Worm (Caenorhabditis elegans) whole organism, late embryonic: ENCODE measurements around the gene F08D12.4.
A peak's percentile ranks its signal among the peaks of the same experiment; 100 is the strongest.

Source experiments
- C08G9.2 ChIP-seq: sonication (generic microtip); optimal IDR thresholded peaks from 2 replicates; lab custom pipeline; 2016; ENCODE audit warnings: mild to moderate bottlenecking, missing genetic modification characterization, moderate library complexity, missing compliant biosample characterization
- C38D4.7 ChIP-seq: fragments of 200-800 bp; sonication (Bioruptor generic); optimal IDR thresholded peaks from 2 replicates; lab custom pipeline; 2018; ENCODE audit warnings: mild to moderate bottlenecking, missing genetic modification characterization, moderate library complexity, missing compliant biosample characterization
- F13H6.1 ChIP-seq: sonication (generic microtip); optimal IDR thresholded peaks from 2 replicates; lab custom pipeline; 2016; ENCODE audit warnings: missing genetic modification characterization, missing compliant biosample characterization
- K02D7.2 ChIP-seq: sonication (generic microtip); optimal IDR thresholded peaks from 2 replicates; lab custom pipeline; 2017; ENCODE audit warnings: mild to moderate bottlenecking, missing genetic modification characterization, missing compliant biosample characterization
- ama-1 ChIP-seq: fragments of 150-350 bp; optimal IDR thresholded peaks from 2 replicates; lab custom pipeline; 2014
- ceh-14 ChIP-seq: sonication (generic microtip); optimal IDR thresholded peaks from 2 replicates; lab custom pipeline; 2016; ENCODE audit warnings: missing genotype, missing genetic modification characterization, missing compliant biosample characterization
- ceh-2 ChIP-seq: sonication (generic microtip); optimal IDR thresholded peaks from 2 replicates; lab custom pipeline; 2016; ENCODE audit warnings: missing genotype, missing genetic modification characterization, missing compliant biosample characterization
- ceh-24 ChIP-seq: sonication (generic microtip); optimal IDR thresholded peaks from 2 replicates; lab custom pipeline; 2016; ENCODE audit warnings: mild to moderate bottlenecking, missing genetic modification characterization, missing compliant biosample characterization
- ceh-30 ChIP-seq: fragments of 150-350 bp; optimal IDR thresholded peaks from 2 replicates; lab custom pipeline; 2014; ENCODE audit warnings: missing biosample characterization, missing genetic modification characterization
- ceh-31 ChIP-seq: sonication (generic microtip); optimal IDR thresholded peaks from 2 replicates; lab custom pipeline; 2016; ENCODE audit warnings: missing genetic modification characterization, missing compliant biosample characterization
- ceh-34 ChIP-seq: sonication (generic microtip); optimal IDR thresholded peaks from 2 replicates; lab custom pipeline; 2016; ENCODE audit warnings: mild to moderate bottlenecking, missing genetic modification characterization, missing compliant biosample characterization
- ceh-45 ChIP-seq: fragments of 200-800 bp; sonication (Bioruptor generic); IDR thresholded peaks from 2 replicates; pipeline ENCODE4 v1.3.6; 2022; ENCODE audit warnings: missing genetic modification reagents, missing genetic modification characterization, missing compliant biosample characterization
- ceh-48 ChIP-seq: sonication (generic microtip); optimal IDR thresholded peaks from 2 replicates; lab custom pipeline; 2016; ENCODE audit warnings: missing genetic modification characterization, inconsistent platforms, missing compliant biosample characterization
- ceh-6 ChIP-seq: fragments of 200-800 bp; sonication (Bioruptor generic); optimal IDR thresholded peaks from 2 replicates; lab custom pipeline; 2018; ENCODE audit warnings: mild to moderate bottlenecking, missing genetic modification characterization, missing compliant biosample characterization
- ceh-9 ChIP-seq: sonication (generic microtip); optimal IDR thresholded peaks from 2 replicates; lab custom pipeline; 2016; ENCODE audit warnings: mild to moderate bottlenecking, missing genetic modification characterization, inconsistent platforms, missing compliant biosample characterization
- che-1 ChIP-seq: sonication (generic microtip); optimal IDR thresholded peaks from 2 replicates; lab custom pipeline; 2016; ENCODE audit warnings: mild to moderate bottlenecking, missing genetic modification characterization, missing compliant biosample characterization
- dve-1 ChIP-seq: sonication (generic microtip); optimal IDR thresholded peaks from 2 replicates; lab custom pipeline; 2017; ENCODE audit warnings: antibody characterized with exemption, mild to moderate bottlenecking, missing genetic modification characterization, missing compliant biosample characterization
- elt-4 ChIP-seq: sonication (generic microtip); optimal IDR thresholded peaks from 2 replicates; lab custom pipeline; 2016; ENCODE audit warnings: missing genetic modification characterization, missing compliant biosample characterization
- ets-4 ChIP-seq: sonication (generic microtip); optimal IDR thresholded peaks from 2 replicates; lab custom pipeline; 2016; ENCODE audit warnings: missing genetic modification characterization, missing compliant biosample characterization
- eyg-1 ChIP-seq: sonication (generic microtip); optimal IDR thresholded peaks from 2 replicates; lab custom pipeline; 2016; ENCODE audit warnings: missing genotype, missing genetic modification characterization, missing compliant biosample characterization
- fax-1 ChIP-seq: sonication (generic microtip); optimal IDR thresholded peaks from 2 replicates; lab custom pipeline; 2016; ENCODE audit warnings: missing genotype, missing genetic modification characterization, missing compliant biosample characterization
- fkh-10 ChIP-seq: fragments of 150-350 bp; optimal IDR thresholded peaks from 2 replicates; lab custom pipeline; 2014; ENCODE audit warnings: missing biosample characterization, missing genetic modification reagents, missing genetic modification characterization
- hlh-13 ChIP-seq: fragments of 200-800 bp; sonication (Bioruptor generic); optimal IDR thresholded peaks from 2 replicates; lab custom pipeline; 2018; ENCODE audit warnings: mild to moderate bottlenecking, missing genetic modification characterization, missing compliant biosample characterization
- hlh-30 ChIP-seq: sonication (generic microtip); optimal IDR thresholded peaks from 2 replicates; lab custom pipeline; 2017; ENCODE audit warnings: antibody characterized with exemption, missing genetic modification characterization, missing compliant biosample characterization; ENCODE audit not compliant: insufficient read depth
- lim-6 ChIP-seq: sonication (generic microtip); optimal IDR thresholded peaks from 2 replicates; lab custom pipeline; 2016; ENCODE audit warnings: missing genetic modification characterization, missing compliant biosample characterization
- lin-11 ChIP-seq: fragments of 200-800 bp; sonication (Bioruptor generic); optimal IDR thresholded peaks from 2 replicates; lab custom pipeline; 2018; ENCODE audit warnings: mild to moderate bottlenecking, missing genetic modification characterization, missing compliant biosample characterization
- nfya-1 ChIP-seq: sonication (generic microtip); optimal IDR thresholded peaks from 2 replicates; lab custom pipeline; 2017; ENCODE audit warnings: missing genetic modification characterization, mild to moderate bottlenecking, missing compliant biosample characterization, antibody characterized with exemption, moderate library complexity
- odd-2 ChIP-seq: sonication (generic microtip); optimal IDR thresholded peaks from 2 replicates; lab custom pipeline; 2017; ENCODE audit warnings: antibody characterized with exemption, mild to moderate bottlenecking, missing genetic modification characterization, missing compliant biosample characterization
- pat-9 ChIP-seq: fragments of 200-800 bp; sonication (Bioruptor generic); optimal IDR thresholded peaks from 2 replicates; lab custom pipeline; 2018; ENCODE audit warnings: mild to moderate bottlenecking, missing genetic modification characterization, moderate library complexity, missing compliant biosample characterization
- pax-1 ChIP-seq: fragments of 150-350 bp; optimal IDR thresholded peaks from 2 replicates; lab custom pipeline; 2014; ENCODE audit warnings: missing biosample characterization, missing genetic modification characterization
- sdc-2 ChIP-seq: sonication (generic microtip); optimal IDR thresholded peaks from 2 replicates; lab custom pipeline; 2016; ENCODE audit warnings: missing genotype, missing genetic modification characterization, missing compliant biosample characterization
- sox-2 ChIP-seq: fragments of 200-800 bp; sonication (Bioruptor generic); IDR thresholded peaks from 2 replicates; pipeline ENCODE4 v1.3.6; 2022; ENCODE audit warnings: missing genetic modification reagents, missing genetic modification characterization, missing compliant biosample characterization
- tbx-2 ChIP-seq: sonication (generic microtip); optimal IDR thresholded peaks from 2 replicates; lab custom pipeline; 2016; ENCODE audit warnings: missing genetic modification characterization, missing compliant biosample characterization
- tbx-7 ChIP-seq: sonication (generic microtip); optimal IDR thresholded peaks from 2 replicates; lab custom pipeline; 2016; ENCODE audit warnings: missing genotype, missing genetic modification characterization, missing compliant biosample characterization
- ttx-3 ChIP-seq: sonication (generic microtip); optimal IDR thresholded peaks from 2 replicates; lab custom pipeline; 2016; ENCODE audit warnings: missing genetic modification reagents, missing genetic modification characterization, missing compliant biosample characterization
- unc-42 ChIP-seq: sonication (generic microtip); optimal IDR thresholded peaks from 2 replicates; lab custom pipeline; 2016; ENCODE audit warnings: missing genotype, missing genetic modification characterization, missing compliant biosample characterization
- unc-55 ChIP-seq: sonication (generic microtip); optimal IDR thresholded peaks from 2 replicates; lab custom pipeline; 2017; ENCODE audit warnings: missing biosample characterization, missing genetic modification reagents, missing genetic modification characterization
- zip-5 ChIP-seq: sonication (generic microtip); optimal IDR thresholded peaks from 2 replicates; lab custom pipeline; 2016; ENCODE audit warnings: missing genetic modification characterization, missing compliant biosample characterization
- ztf-16 ChIP-seq: sonication (generic microtip); optimal IDR thresholded peaks from 2 replicates; lab custom pipeline; 2017; ENCODE audit warnings: missing genetic modification characterization, missing compliant biosample characterization

F08D12.4 gene

ce11 chrII:2752536-2752935, 25.4 kb upstream of the F08D12.4 start, which contains the start of gene F29A7.6:
TSS of gene F29A7.6 (minus strand) at chrII:2752611.
- TF ChIP-seq ceh-34 (tag; lab: Kevin White, UChicago) (peak; percentile 43), ceh-2 (tag; lab: Kevin White, UChicago) (peak; percentile 75), tbx-2 (tag; lab: Kevin White, UChicago) (peak; percentile 77), ceh-45 (GFP tag; lab: Robert Waterston, UW) (no peak), sdc-2 (tag; lab: Kevin White, UChicago) (no peak), ceh-30 (peak; percentile 16), nfya-1 (peak; percentile 24), ttx-3 (tag; lab: Kevin White, UChicago) (no peak), F13H6.1 (tag; lab: Kevin White, UChicago) (peak; percentile 2), fax-1 (tag; lab: Kevin White, UChicago) (peak; percentile 32), unc-42 (tag; lab: Kevin White, UChicago) (peak; percentile 81), ceh-6 (GFP tag; lab: Kevin White, UChicago) (no peak), hlh-13 (no peak), ama-1 (no peak), fkh-10 (GFP tag; lab: Kevin White, UChicago) (no peak), lim-6 (tag; lab: Kevin White, UChicago) (peak; percentile 17), odd-2 (tag; lab: Kevin White, UChicago) (no peak), ceh-31 (tag; lab: Kevin White, UChicago) (peak; percentile 85), ets-4 (tag; lab: Kevin White, UChicago) (peak; percentile 68), che-1 (peak; percentile 2), ceh-48 (tag; lab: Kevin White, UChicago) (no peak), unc-55 (GFP tag; lab: Kevin White, UChicago) (no peak), C08G9.2 (peak; percentile 81), ceh-14 (peak; percentile 69), pax-1 (tag; lab: Kevin White, UChicago) (no peak), pat-9 (tag; lab: Kevin White, UChicago) (no peak), eyg-1 (peak; percentile 4), tbx-7 (peak; percentile 68), K02D7.2 (tag; lab: Kevin White, UChicago) (no peak), dve-1 (tag; lab: Kevin White, UChicago) (no peak), ceh-9 (no peak), lin-11 (tag; lab: Kevin White, UChicago) (no peak), zip-5 (tag; lab: Kevin White, UChicago) (peak; percentile 51), sox-2 (GFP tag; lab: Robert Waterston, UW) (no peak), ztf-16 (tag; lab: Kevin White, UChicago) (no peak), ceh-24 (tag; lab: Kevin White, UChicago) (no peak)

- TF ChIP-seq ama-1 (no peak), ceh-48 (tag; lab: Kevin White, UChicago) (peak; percentile 8), hlh-13 (no peak), odd-2 (tag; lab: Kevin White, UChicago) (no peak)
These were observed 24.9 kb upstream of the F08D12.4 start, which contains the start of gene F29A7.3 for ce11 chrII:2752999-2753398. TSS of gene F29A7.3 (plus strand) at chrII:2753299.

- TF ChIP-seq ceh-30 (no peak), ceh-24 (tag; lab: Kevin White, UChicago) (no peak), C38D4.7 (GFP tag; lab: Kevin White, UChicago) (no peak), ceh-34 (tag; lab: Kevin White, UChicago) (no peak), hlh-30 (tag; lab: Kevin White, UChicago) (no peak), eyg-1 (no peak), elt-4 (peak; percentile 29)
These were observed 23.4 kb upstream of the F08D12.4 start for ce11 chrII:2754595-2754994.
